Worm (Caenorhabditis elegans): ENCODE results near the gene srxa-5.
A peak's percentile ranks its signal among the peaks of the same experiment; 100 is the strongest.

Gene srxa-5

ce11 chrIII:6492807-6493206 lies 39.9 kb upstream of the srxa-5 start, which contains the start of gene srb-11:
srb-11 (minus strand) TSS chrIII:6492907.
- no peak for TF ChIP-seq snpc-1.3 (tag; optimal IDR thresholded peaks at IDR 0.05; ENCODE audit: insufficient read depth)

- TF ChIP-seq nhr-80 (tag; optimal IDR thresholded peaks at IDR 0.05) (peak; percentile 54), F57A8.1 (GFP tag; optimal IDR thresholded peaks at IDR 0.05) (no peak), chd-7 (tag; optimal IDR thresholded peaks at IDR 0.05) (no peak), Y95B8A.8 (GFP tag; IDR thresholded peaks at IDR 0.05) (no peak), ztf-6 (GFP tag; IDR thresholded peaks at IDR 0.05) (no peak), ztf-26 (tag; optimal IDR thresholded peaks at IDR 0.05) (no peak), rec-8 (tag; optimal IDR thresholded peaks at IDR 0.05) (no peak)
These were observed 37.5 kb upstream of the srxa-5 start, which contains the start of gene F23F12.13 for ce11 chrIII:6495191-6495723. F23F12.13 (plus strand) TSS chrIII:6495673.

- TF ChIP-seq mcd-1 (GFP tag; IDR thresholded peaks at IDR 0.05) (no peak), rpc-1 (optimal IDR thresholded peaks at IDR 0.05) (no peak), rpc-1 (tag; optimal IDR thresholded peaks at IDR 0.05) (no peak), B0019.2 (GFP tag; conservative IDR thresholded peaks at IDR 0.05) (no peak), F33H1.4 (GFP tag; IDR thresholded peaks at IDR 0.05) (no peak), mxl-1 (tag; optimal IDR thresholded peaks at IDR 0.05) (no peak), nhr-120 (GFP tag; IDR thresholded peaks at IDR 0.05) (no peak), lin-40 (tag; optimal IDR thresholded peaks at IDR 0.05) (no peak), egl-18 (GFP tag; IDR thresholded peaks at IDR 0.05) (no peak), lsy-27 (tag; optimal IDR thresholded peaks at IDR 0.05; ENCODE audit: borderline replicate concordance, insufficient read depth) (no peak), rec-8 (tag; optimal IDR thresholded peaks at IDR 0.05) (no peak), ztf-3 (GFP tag; optimal IDR thresholded peaks at IDR 0.05) (no peak), F52B5.7 (tag; optimal IDR thresholded peaks at IDR 0.05) (no peak), B0035.1 (tag; optimal IDR thresholded peaks at IDR 0.05) (no peak), hlh-12 (tag; optimal IDR thresholded peaks at IDR 0.05) (no peak), athp-1 (tag; optimal IDR thresholded peaks at IDR 0.05) (no peak), sdz-38 (tag; optimal IDR thresholded peaks at IDR 0.05) (no peak), akir-1 (GFP tag; optimal IDR thresholded peaks at IDR 0.05) (no peak), egrh-3 (GFP tag; IDR thresholded peaks at IDR 0.05) (no peak)
These were observed 34.6 kb upstream of the srxa-5 start, which contains the start of gene sdz-15 for ce11 chrIII:6498176-6498575. sdz-15 (plus strand) TSS chrIII:6498476.

ce11 chrIII:6499102-6499501 lies 33.6 kb upstream of the srxa-5 start:
- TF ChIP-seq attf-5 (GFP tag; optimal IDR thresholded peaks at IDR 0.05), result no peak
- no peak for TF ChIP-seq aptf-3 (GFP tag; IDR thresholded peaks at IDR 0.05)
- TF ChIP-seq xnd-1 (tag; optimal IDR thresholded peaks at IDR 0.05), result no peak
- TF ChIP-seq ztf-28 (GFP tag; IDR thresholded peaks at IDR 0.05), result no peak
- no peak for TF ChIP-seq F55B11.4 (tag; optimal IDR thresholded peaks at IDR 0.05; ENCODE audit: borderline replicate concordance, insufficient read depth)
- no peak for TF ChIP-seq T26A5.8 (tag; optimal IDR thresholded peaks at IDR 0.05)
- TF ChIP-seq nhr-27 (tag; optimal IDR thresholded peaks at IDR 0.05), result no peak

ce11 chrIII:6500032-6500564 lies 32.6 kb upstream of the srxa-5 start, which contains the start of gene F23F12.3:
F23F12.3 (plus strand) TSS chrIII:6500514.
- TF ChIP-seq rcor-1 (GFP tag; IDR thresholded peaks at IDR 0.05), result no peak
- TF ChIP-seq Y56A3A.18 (GFP tag; IDR thresholded peaks at IDR 0.05), result no peak
- TF ChIP-seq snpc-1.1 (tag; optimal IDR thresholded peaks at IDR 0.05; ENCODE audit: insufficient read depth), result no peak
- no peak for TF ChIP-seq nhr-27 (tag; optimal IDR thresholded peaks at IDR 0.05)
